Fruit fly (Drosophila melanogaster) whole organism, embryonic: ENCODE data around the gene Hip14.
A peak's percentile ranks its signal among the peaks of the same experiment; 100 is the strongest.

Experiments used
- ATbp ChIP-seq: fragments of 200-800 bp; sonication (Bioruptor generic); optimal IDR thresholded peaks from 2 replicates; lab custom pipeline; 2017; ENCODE audit warnings: missing biosample characterization, mild to moderate bottlenecking, missing genetic modification characterization, missing genetic modification reagents
- B-H1 ChIP-seq: fragments of 200-800 bp; sonication (Bioruptor generic); IDR thresholded peaks from 3 replicates; pipeline ENCODE4 v1.3.6; 2022; ENCODE audit warnings: missing biosample characterization, missing genetic modification characterization
- CG10274 ChIP-seq: fragments of 200-800 bp; sonication (Bioruptor generic); optimal IDR thresholded peaks from 3 replicates; lab custom pipeline; 2017; ENCODE audit warnings: missing biosample characterization, mild to moderate bottlenecking, missing genetic modification characterization
- CG11560 ChIP-seq: fragments of 200-800 bp; sonication (Bioruptor generic); IDR thresholded peaks from 3 replicates; pipeline ENCODE4 v1.3.6; 2022; ENCODE audit warnings: missing biosample characterization, missing genetic modification characterization
- CG12104 ChIP-seq: fragments of 200-800 bp; sonication (Bioruptor generic); optimal IDR thresholded peaks from 3 replicates; lab custom pipeline; 2016; ENCODE audit warnings: missing biosample characterization, missing genetic modification characterization
- CG12236 ChIP-seq: fragments of 200-800 bp; sonication (Bioruptor generic); optimal IDR thresholded peaks from 2 replicates; lab custom pipeline; 2016; ENCODE audit warnings: missing biosample characterization, missing genetic modification characterization
- CG13287 ChIP-seq: fragments of 200-800 bp; sonication (Bioruptor generic); IDR thresholded peaks from 2 replicates; pipeline ENCODE4 v1.3.6; 2022; ENCODE audit warnings: missing biosample characterization, missing genetic modification characterization; ENCODE audit not compliant: partially characterized antibody
- CG17361 ChIP-seq: fragments of 200-800 bp; sonication (Bioruptor generic); IDR thresholded peaks from 3 replicates; pipeline ENCODE4 v1.3.6; 2022; ENCODE audit warnings: missing biosample characterization, missing genetic modification characterization
- CG2889 ChIP-seq: fragments of 200-800 bp; sonication (Bioruptor generic); IDR thresholded peaks from 3 replicates; pipeline ENCODE4 v1.3.6; 2022; ENCODE audit warnings: missing biosample characterization, missing genetic modification characterization
- CG31441 ChIP-seq: fragments of 200-800 bp; sonication (Bioruptor generic); IDR thresholded peaks from 2 replicates; pipeline ENCODE4 v1.3.6; 2022; ENCODE audit warnings: missing biosample characterization, missing genetic modification characterization
- CG3163 ChIP-seq: fragments of 200-800 bp; sonication (Bioruptor generic); optimal IDR thresholded peaks from 3 replicates; lab custom pipeline; 2016; ENCODE audit warnings: missing biosample characterization, missing genetic modification characterization
- CG32767 ChIP-seq: fragments of 200-800 bp; sonication (Bioruptor generic); IDR thresholded peaks from 2 replicates; pipeline ENCODE4 v1.3.6; 2022; ENCODE audit warnings: missing biosample characterization, missing genetic modification characterization
- CG33213 ChIP-seq: fragments of 200-800 bp; sonication (Bioruptor generic); optimal IDR thresholded peaks from 3 replicates; lab custom pipeline; 2016; ENCODE audit warnings: missing biosample characterization, missing genetic modification characterization
- CG3407 ChIP-seq: fragments of 200-800 bp; sonication (Bioruptor generic); optimal IDR thresholded peaks from 2 replicates; lab custom pipeline; 2018; ENCODE audit warnings: missing biosample characterization, mild to moderate bottlenecking, missing genetic modification characterization
- CG4820 ChIP-seq: fragments of 200-800 bp; sonication (Bioruptor generic); optimal IDR thresholded peaks from 3 replicates; lab custom pipeline; 2016; ENCODE audit warnings: missing biosample characterization, missing genetic modification characterization
- CG6813 ChIP-seq: fragments of 200-800 bp; sonication (Bioruptor generic); optimal IDR thresholded peaks from 2 replicates; lab custom pipeline; 2017; ENCODE audit warnings: missing biosample characterization, missing genetic modification characterization, mild to moderate bottlenecking, moderate library complexity, missing genetic modification reagents
- CG7271 ChIP-seq: fragments of 200-800 bp; sonication (Bioruptor generic); optimal IDR thresholded peaks from 2 replicates; lab custom pipeline; 2018; ENCODE audit warnings: missing biosample characterization, mild to moderate bottlenecking, missing genetic modification characterization, moderate library complexity
- CG8924 ChIP-seq: fragments of 200-800 bp; optimal IDR thresholded peaks from 3 replicates; lab custom pipeline; 2019; ENCODE audit warnings: missing biosample characterization, mild to moderate bottlenecking, missing genetic modification characterization, moderate library complexity
- Drgx ChIP-seq: fragments of 200-800 bp; sonication (Bioruptor generic); IDR thresholded peaks from 2 replicates; pipeline ENCODE4 v1.3.6; 2022; ENCODE audit warnings: missing biosample characterization, missing genetic modification characterization
- Gug ChIP-seq: fragments of 200-800 bp; sonication (Bioruptor generic); IDR thresholded peaks from 4 replicates; pipeline ENCODE4 v1.3.6; 2022; ENCODE audit warnings: missing biosample characterization, missing genetic modification characterization
- Hr78 ChIP-seq, 2 experiments: fragments of 200-800 bp in 1 of 2; fragments of >200 bp in 1 of 2; sonication (Bioruptor generic) in 1 of 2; optimal IDR thresholded peaks; 2 replicates each; lab custom pipeline; 2017 to 2019; ENCODE audit warnings: missing biosample characterization in 2 of 2, missing genetic modification characterization in 2 of 2, mild to moderate bottlenecking in 1 of 2, moderate library complexity in 1 of 2
- Lhr ChIP-seq: fragments of 200-800 bp; sonication (Bioruptor generic); optimal IDR thresholded peaks from 3 replicates; lab custom pipeline; 2017; ENCODE audit warnings: mild to moderate bottlenecking, missing biosample characterization, missing genetic modification reagents, missing genetic modification characterization
- Lim3 ChIP-seq: fragments of 200-800 bp; sonication (Bioruptor generic); IDR thresholded peaks from 2 replicates; pipeline ENCODE4 v1.3.6; 2022; ENCODE audit warnings: missing biosample characterization, missing genetic modification characterization
- Myb ChIP-seq: fragments of 200-800 bp; sonication (Bioruptor generic); optimal IDR thresholded peaks from 2 replicates; lab custom pipeline; 2016; ENCODE audit warnings: missing biosample characterization, missing genetic modification characterization
- NC2α ChIP-seq: fragments of 200-800 bp; sonication (Bioruptor generic); optimal IDR thresholded peaks from 2 replicates; lab custom pipeline; 2016; ENCODE audit warnings: missing biosample characterization, missing genetic modification characterization
- Neu2 ChIP-seq: fragments of 200-800 bp; sonication (Bioruptor generic); optimal IDR thresholded peaks from 3 replicates; lab custom pipeline; 2016; ENCODE audit warnings: missing biosample characterization, missing genetic modification characterization, borderline replicate concordance
- Scr ChIP-seq: fragments of 200-800 bp; sonication (Bioruptor generic); IDR thresholded peaks from 2 replicates; pipeline ENCODE4 v1.3.6; 2022; ENCODE audit warnings: missing biosample characterization, missing genetic modification characterization; ENCODE audit not compliant: partially characterized antibody
- Spps ChIP-seq: fragments of 200-800 bp; sonication (Bioruptor generic); optimal IDR thresholded peaks from 2 replicates; lab custom pipeline; 2018; ENCODE audit warnings: missing biosample characterization, mild to moderate bottlenecking, missing genetic modification characterization
- Stat92E ChIP-seq, 3 experiments: fragments of >200 bp in 2 of 3; fragments of 200-800 bp in 1 of 3; sonication (Bioruptor generic) in 1 of 3; optimal IDR thresholded peaks; 2 replicates each; lab custom pipeline; 2017 to 2019; ENCODE audit warnings: missing biosample characterization in 3 of 3, missing genetic modification characterization in 3 of 3, mild to moderate bottlenecking in 1 of 3, moderate library complexity in 1 of 3
- cato ChIP-seq: fragments of 200-800 bp; sonication (Bioruptor generic); optimal IDR thresholded peaks from 2 replicates; lab custom pipeline; 2016; ENCODE audit warnings: missing biosample characterization, missing genetic modification characterization, borderline replicate concordance
- chm ChIP-seq: fragments of 200-800 bp; sonication (Bioruptor generic); IDR thresholded peaks from 2 replicates; pipeline ENCODE4 v1.3.6; 2022; ENCODE audit warnings: missing biosample characterization, missing genetic modification characterization
- dati ChIP-seq: fragments of 200-800 bp; sonication (Bioruptor generic); IDR thresholded peaks from 2 replicates; pipeline ENCODE4 v1.3.6; 2022; ENCODE audit warnings: missing biosample characterization, missing genetic modification characterization
- dm ChIP-seq: fragments of 200-800 bp; sonication (Bioruptor generic); optimal IDR thresholded peaks from 3 replicates; lab custom pipeline; 2016; ENCODE audit warnings: missing biosample characterization, missing genetic modification characterization
- dmrt11E ChIP-seq: fragments of 200-800 bp; sonication (Bioruptor generic); optimal IDR thresholded peaks from 3 replicates; lab custom pipeline; 2018; ENCODE audit warnings: missing biosample characterization, mild to moderate bottlenecking, missing genetic modification characterization, moderate library complexity
- ems ChIP-seq: fragments of 200-800 bp; sonication (Bioruptor generic); optimal IDR thresholded peaks from 3 replicates; lab custom pipeline; 2016; ENCODE audit warnings: missing biosample characterization, missing genetic modification characterization
- ewg ChIP-seq: fragments of 200-800 bp; sonication (Bioruptor generic); optimal IDR thresholded peaks from 3 replicates; lab custom pipeline; 2017; ENCODE audit warnings: mild to moderate bottlenecking, missing biosample characterization, missing genetic modification reagents, missing genetic modification characterization
- fd64A ChIP-seq: fragments of 200-800 bp; sonication (Bioruptor generic); optimal IDR thresholded peaks from 3 replicates; lab custom pipeline; 2018; ENCODE audit warnings: missing biosample characterization, mild to moderate bottlenecking, missing genetic modification characterization
- gce ChIP-seq: fragments of 200-800 bp; sonication (Bioruptor generic); IDR thresholded peaks from 3 replicates; pipeline ENCODE4 v1.3.6; 2022; ENCODE audit warnings: missing biosample characterization, missing genetic modification characterization
- gem ChIP-seq: fragments of 200-800 bp; sonication (Bioruptor generic); optimal IDR thresholded peaks from 2 replicates; lab custom pipeline; 2019; ENCODE audit warnings: missing biosample characterization, mild to moderate bottlenecking, missing genetic modification characterization, moderate library complexity
- gt ChIP-seq: fragments of 200-800 bp; sonication (Bioruptor generic); IDR thresholded peaks from 2 replicates; pipeline ENCODE4 v1.3.6; 2022; ENCODE audit warnings: missing biosample characterization, missing genetic modification characterization
- nom ChIP-seq: fragments of 200-800 bp; sonication (Bioruptor generic); optimal IDR thresholded peaks from 2 replicates; lab custom pipeline; 2017; ENCODE audit warnings: missing biosample characterization, missing genetic modification characterization, mild to moderate bottlenecking, moderate library complexity, missing genetic modification reagents
- p53 ChIP-seq: fragments of 200-800 bp; sonication (Bioruptor generic); optimal IDR thresholded peaks from 2 replicates; lab custom pipeline; 2016; ENCODE audit warnings: missing biosample characterization, missing genetic modification characterization
- pfk ChIP-seq: fragments of 200-800 bp; sonication (Bioruptor generic); optimal IDR thresholded peaks from 2 replicates; lab custom pipeline; 2018; ENCODE audit warnings: missing biosample characterization, mild to moderate bottlenecking, missing genetic modification characterization, moderate library complexity
- sc ChIP-seq, 3 experiments: fragments of >200 bp in 2 of 3; fragments of 200-800 bp in 1 of 3; sonication (Bioruptor generic) in 1 of 3; optimal IDR thresholded peaks; 2 replicates in 2 of 3; 3 replicates in 1 of 3; lab custom pipeline; 2017; ENCODE audit warnings: mild to moderate bottlenecking in 1 of 3, missing biosample characterization in 1 of 3, missing genetic modification characterization in 1 of 3, missing genetic modification reagents in 1 of 3
- tna ChIP-seq: fragments of 200-800 bp; sonication (Bioruptor generic); IDR thresholded peaks from 2 replicates; pipeline ENCODE4 v1.3.6; 2022; ENCODE audit warnings: missing biosample characterization, missing genetic modification characterization; ENCODE audit not compliant: partially characterized antibody
- toy ChIP-seq: fragments of 200-800 bp; sonication (Bioruptor generic); IDR thresholded peaks from 2 replicates; pipeline ENCODE4 v1.3.6; 2022; ENCODE audit warnings: missing biosample characterization, missing genetic modification characterization
- wek ChIP-seq: fragments of 200-800 bp; sonication (Bioruptor generic); optimal IDR thresholded peaks from 3 replicates; lab custom pipeline; 2018; ENCODE audit warnings: missing biosample characterization, mild to moderate bottlenecking, missing genetic modification characterization, moderate library complexity
- zen ChIP-seq: fragments of 200-800 bp; sonication (Bioruptor generic); optimal IDR thresholded peaks from 3 replicates; lab custom pipeline; 2018; ENCODE audit warnings: missing biosample characterization, mild to moderate bottlenecking, missing genetic modification characterization, moderate library complexity
- zf30C ChIP-seq: fragments of 200-800 bp; sonication (Bioruptor generic); optimal IDR thresholded peaks from 3 replicates; lab custom pipeline; 2018; ENCODE audit warnings: missing biosample characterization, mild to moderate bottlenecking, missing genetic modification characterization

The Hip14 gene

DNA sequence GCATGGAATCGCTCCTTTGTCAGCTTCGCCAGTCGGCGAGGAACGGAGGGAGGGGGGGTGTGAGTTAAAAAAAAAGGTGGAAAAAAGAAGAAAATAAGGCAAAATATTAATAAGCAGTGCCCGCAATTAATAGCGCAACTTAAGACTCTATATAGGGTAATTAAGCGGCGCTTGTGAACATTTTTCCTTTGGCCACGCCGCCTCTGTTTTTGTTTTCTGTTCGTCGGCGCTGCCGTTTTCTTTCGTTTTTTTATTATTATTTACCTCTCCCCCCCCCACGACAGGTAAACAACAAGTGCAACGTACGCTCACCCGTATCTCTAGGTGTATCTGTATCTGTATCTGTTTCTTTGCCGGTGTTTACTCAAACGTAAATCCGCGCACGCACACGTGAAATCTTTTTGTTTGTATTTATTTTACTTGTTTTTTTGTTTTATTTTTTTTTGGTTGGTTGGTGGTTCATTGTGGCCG lies 39.2 kb downstream of the Hip14 start (continued):
- TF ChIP-seq CG8924 (tag; lab: Kevin White, UChicago) (peak; percentile 10), Myb (GFP tag; lab: Kevin White, UChicago) (peak; percentile 20), dati (GFP tag; lab: Robert Waterston, UW) (no peak), pfk (GFP tag; lab: Kevin White, UChicago) (no peak), ewg (GFP tag; lab: Kevin White, UChicago) (no peak), nom (GFP tag; lab: Kevin White, UChicago) (peak; percentile 76), cato (GFP tag; lab: Kevin White, UChicago) (no peak), B-H1 (GFP tag; lab: Robert Waterston, UW) (peak; percentile 12; the same call in 1 of the 3 replicates), Neu2 (GFP tag; lab: Kevin White, UChicago) (no peak), zf30C (no peak), Spps (peak; percentile 8), sc (optimal IDR thresholded peaks at IDR 0.05; lab: Kevin White, UChicago) (no peak), sc (GFP tag; optimal IDR thresholded peaks at IDR 0.05; lab: Kevin White, UChicago) (no peak), CG6813 (peak; percentile 78), NC2α (GFP tag; lab: Kevin White, UChicago) (peak; percentile 14), Scr (no peak), dmrt11E (tag; lab: Kevin White, UChicago) (peak; percentile 43), CG17361 (GFP tag; lab: Robert Waterston, UW) (no peak), CG10274 (GFP tag; lab: Kevin White, UChicago) (peak; percentile 15), p53 (GFP tag; lab: Kevin White, UChicago) (no peak), tna (GFP tag; lab: Robert Waterston, UW) (no peak), Lhr (GFP tag; lab: Kevin White, UChicago) (peak; percentile 12), Lim3 (GFP tag; lab: Robert Waterston, UW) (no peak), wek (GFP tag; lab: Kevin White, UChicago) (peak; percentile 12), Hr78 (GFP tag; optimal IDR thresholded peaks at IDR 0.05; lab: Kevin White, UChicago) (peak in 1 of 2 experiments; percentile 11), CG3407 (GFP tag; lab: Kevin White, UChicago) (peak; percentile 50), ATbp (GFP tag; lab: Kevin White, UChicago) (peak; percentile 69), CG12104 (GFP tag; lab: Kevin White, UChicago) (peak; percentile 73), Gug (GFP tag; lab: Robert Waterston, UW) (peak; percentile 24; the same call in 1 of the 4 replicates), chm (GFP tag; lab: Robert Waterston, UW) (no peak), CG3163 (peak; percentile 44), CG32767 (GFP tag; lab: Robert Waterston, UW) (0 out of 2 replicates have a peak, but pooled peaks have one; percentile 18), CG4820 (peak; percentile 35), Stat92E (GFP tag; optimal IDR thresholded peaks at IDR 0.05; lab: Kevin White, UChicago) (no peak), toy (GFP tag; lab: Robert Waterston, UW) (no peak), CG7271 (peak; percentile 17), fd64A (GFP tag; lab: Kevin White, UChicago) (peak; percentile 80), gce (GFP tag; lab: Robert Waterston, UW) (0 out of 3 replicates have a peak, but pooled peaks have one; percentile 16), gt (GFP tag; lab: Robert Waterston, UW) (no peak), zen (no peak), ems (GFP tag; lab: Kevin White, UChicago) (peak; percentile 13), CG31441 (GFP tag; lab: Robert Waterston, UW) (peak; percentile 40; the same call in 1 of the 2 replicates), CG2889 (GFP tag; lab: Robert Waterston, UW) (0 out of 3 replicates have a peak, but pooled peaks have one; percentile 19), CG33213 (GFP tag; lab: Kevin White, UChicago) (peak; percentile 21), gem (tag; lab: Kevin White, UChicago) (peak; percentile 23), dm (GFP tag; lab: Kevin White, UChicago) (no peak), CG13287 (no peak; the same call in 1 of the 2 replicates), CG12236 (GFP tag; lab: Kevin White, UChicago) (peak; percentile 0), CG11560 (tag; lab: Robert Waterston, UW) (no peak), Drgx (GFP tag; lab: Robert Waterston, UW) (peak; percentile 90)
